Worm (Caenorhabditis elegans) whole organism, L2 larva: ENCODE data around the gene lurp-3.

Experiments used
- ZK546.5 ChIP-seq: sonication (generic microtip); optimal IDR thresholded peaks from 2 replicates; lab custom pipeline; 2017; ENCODE audit warnings: missing biosample characterization, missing genetic modification characterization
- ama-1 ChIP-seq: fragments of 150-350 bp; optimal IDR thresholded peaks from 2 replicates; lab custom pipeline; 2018; ENCODE audit warnings: inconsistent platforms
- ztf-1 ChIP-seq: fragments of 200-800 bp; sonication (Bioruptor generic); conservative IDR thresholded peaks from 2 replicates; pipeline ENCODE4 v1.3.6; 2022; ENCODE audit warnings: missing genetic modification characterization, missing compliant biosample characterization

DNA sequence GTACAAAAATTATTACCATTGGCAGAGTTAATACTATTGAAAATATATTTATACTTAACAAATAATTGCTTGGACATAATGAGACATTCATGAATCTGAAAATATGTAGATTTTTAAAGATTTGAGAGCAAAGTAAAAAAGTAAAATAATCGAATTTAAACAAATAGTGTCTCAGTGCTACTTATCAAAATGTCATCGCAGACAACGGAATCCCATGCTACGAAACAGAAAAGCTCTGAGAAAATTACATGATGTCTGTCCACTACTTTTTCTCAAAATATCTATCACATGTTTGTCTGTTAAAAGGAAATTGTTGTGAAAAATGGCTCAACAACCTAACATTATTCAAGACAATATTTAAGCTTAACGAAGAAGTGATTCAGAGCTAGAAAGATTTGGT is 28.8 kb downstream of the lurp-3 start, which contains the start of gene T10G3.4:
- no peak for TF ChIP-seq ZK546.5 (tag; lab: Kevin White, UChicago)
- TF ChIP-seq ama-1 (lab: Kevin White, UChicago) = no peak
- no peak for TF ChIP-seq ztf-1
